Fruit fly (Drosophila melanogaster) whole organism, embryonic: Measurements from ENCODE around the gene Rbfox1.

Experiments used
- Abd-B ChIP-seq: fragments of 200-800 bp; sonication (Bioruptor generic); optimal IDR thresholded peaks from 2 replicates; lab custom pipeline; 2018; ENCODE audit warnings: missing biosample characterization, mild to moderate bottlenecking, missing genetic modification characterization, moderate library complexity
- Atf-2 ChIP-seq: fragments of 200-800 bp; sonication (Bioruptor generic); optimal IDR thresholded peaks from 2 replicates; lab custom pipeline; 2016; ENCODE audit warnings: missing biosample characterization, missing genetic modification characterization
- Atf3 ChIP-seq: fragments of 200-800 bp; sonication (Bioruptor generic); optimal IDR thresholded peaks from 3 replicates; lab custom pipeline; 2016; ENCODE audit warnings: missing biosample characterization, missing genetic modification characterization
- Bgb ChIP-seq: fragments of 200-800 bp; sonication (Bioruptor generic); IDR thresholded peaks from 2 replicates; pipeline ENCODE4 v1.3.6; 2022; ENCODE audit warnings: missing biosample characterization, missing genetic modification characterization; ENCODE audit not compliant: partially characterized antibody
- Blimp-1 ChIP-seq: fragments of 200-800 bp; sonication (Bioruptor generic); optimal IDR thresholded peaks from 3 replicates; lab custom pipeline; 2018; ENCODE audit warnings: missing biosample characterization, missing genetic modification characterization, mild to moderate bottlenecking, moderate library complexity, missing genetic modification reagents
- CG10321 ChIP-seq: fragments of 200-800 bp; sonication (Bioruptor generic); IDR thresholded peaks from 2 replicates; pipeline ENCODE4 v1.3.6; 2022; ENCODE audit warnings: missing biosample characterization, missing genetic modification characterization
- CG13894 ChIP-seq: fragments of 200-800 bp; sonication (Bioruptor generic); optimal IDR thresholded peaks from 3 replicates; lab custom pipeline; 2018; ENCODE audit warnings: missing biosample characterization, mild to moderate bottlenecking, missing genetic modification characterization, moderate library complexity
- CG14710 ChIP-seq: fragments of 200-800 bp; sonication (Bioruptor generic); optimal IDR thresholded peaks from 3 replicates; lab custom pipeline; 2019; ENCODE audit warnings: missing biosample characterization, mild to moderate bottlenecking, missing genetic modification characterization, moderate library complexity
- CG1603 ChIP-seq: fragments of 200-800 bp; sonication (Bioruptor generic); optimal IDR thresholded peaks from 2 replicates; lab custom pipeline; 2019; ENCODE audit warnings: missing biosample characterization, mild to moderate bottlenecking, missing genetic modification characterization, moderate library complexity
- CG1647 ChIP-seq: fragments of 200-800 bp; sonication (Bioruptor generic); optimal IDR thresholded peaks from 3 replicates; lab custom pipeline; 2016; ENCODE audit warnings: missing biosample characterization, missing genetic modification characterization
- CG16815 ChIP-seq: fragments of 200-800 bp; sonication (Bioruptor generic); optimal IDR thresholded peaks from 3 replicates; lab custom pipeline; 2017; ENCODE audit warnings: missing biosample characterization, mild to moderate bottlenecking, missing genetic modification characterization
- CG17359 ChIP-seq: fragments of 200-800 bp; sonication (Bioruptor generic); optimal IDR thresholded peaks from 3 replicates; lab custom pipeline; 2018; ENCODE audit warnings: missing biosample characterization, mild to moderate bottlenecking, missing genetic modification characterization, moderate library complexity
- CG18262 ChIP-seq: fragments of 200-800 bp; optimal IDR thresholded peaks from 3 replicates; lab custom pipeline; 2019; ENCODE audit warnings: missing biosample characterization, mild to moderate bottlenecking, missing genetic modification characterization, moderate library complexity
- CG2712 ChIP-seq: fragments of 200-800 bp; optimal IDR thresholded peaks from 3 replicates; lab custom pipeline; 2019; ENCODE audit warnings: missing biosample characterization, mild to moderate bottlenecking, missing genetic modification characterization, moderate library complexity
- CG32772 ChIP-seq: fragments of 200-800 bp; sonication (Bioruptor generic); IDR thresholded peaks from 2 replicates; pipeline ENCODE4 v1.3.6; 2022; ENCODE audit warnings: missing biosample characterization, missing genetic modification characterization
- CG5953 ChIP-seq: fragments of 200-800 bp; sonication (Bioruptor generic); IDR thresholded peaks from 2 replicates; pipeline ENCODE4 v1.3.6; 2022; ENCODE audit warnings: missing biosample characterization, missing genetic modification characterization
- CG7786 ChIP-seq: fragments of 200-800 bp; sonication (Bioruptor generic); optimal IDR thresholded peaks from 2 replicates; lab custom pipeline; 2016; ENCODE audit warnings: missing biosample characterization, missing genetic modification characterization
- CG7839 ChIP-seq: fragments of 200-800 bp; sonication (Bioruptor generic); optimal IDR thresholded peaks from 3 replicates; lab custom pipeline; 2018; ENCODE audit warnings: missing biosample characterization, mild to moderate bottlenecking, missing genetic modification characterization, moderate library complexity
- CG9609 ChIP-seq: fragments of 200-800 bp; sonication (Bioruptor generic); optimal IDR thresholded peaks from 3 replicates; lab custom pipeline; 2016; ENCODE audit warnings: missing biosample characterization, missing genetic modification characterization
- E2f1 ChIP-seq: fragments of 200-800 bp; sonication (Bioruptor generic); IDR thresholded peaks from 2 replicates; pipeline ENCODE4 v1.3.6; 2022; ENCODE audit warnings: missing biosample characterization, missing genetic modification characterization
- Eip74EF ChIP-seq, 2 experiments: fragments of 200-800 bp in 1 of 2; fragments of >200 bp in 1 of 2; sonication (Bioruptor generic) in 1 of 2; optimal IDR thresholded peaks; 2 replicates each; lab custom pipeline; 2017 to 2019; ENCODE audit warnings: missing biosample characterization in 2 of 2, missing genetic modification characterization in 2 of 2, mild to moderate bottlenecking in 1 of 2, moderate library complexity in 1 of 2
- HHEX ChIP-seq: fragments of 200-800 bp; sonication (Bioruptor generic); optimal IDR thresholded peaks from 3 replicates; lab custom pipeline; 2017; ENCODE audit warnings: missing biosample characterization, mild to moderate bottlenecking, missing genetic modification characterization, missing genetic modification reagents
- HLH3B ChIP-seq: fragments of 200-800 bp; sonication (Bioruptor generic); IDR thresholded peaks from 2 replicates; pipeline ENCODE4 v1.3.6; 2022; ENCODE audit warnings: missing biosample characterization, missing genetic modification characterization
- Hr3 ChIP-seq: fragments of 200-800 bp; sonication (Bioruptor generic); optimal IDR thresholded peaks from 3 replicates; lab custom pipeline; 2016; ENCODE audit warnings: missing biosample characterization, missing genetic modification characterization
- Hr51 ChIP-seq, 2 experiments: fragments of 200-800 bp; sonication (Bioruptor generic); optimal IDR thresholded peaks; 2 replicates in 1 of 2; 3 replicates in 1 of 2; lab custom pipeline; 2016 to 2018; ENCODE audit warnings: missing biosample characterization in 2 of 2, missing genetic modification characterization in 2 of 2, mild to moderate bottlenecking in 1 of 2, moderate library complexity in 1 of 2
- NC2β ChIP-seq: fragments of 200-800 bp; sonication (Bioruptor generic); optimal IDR thresholded peaks from 2 replicates; lab custom pipeline; 2016; ENCODE audit warnings: missing biosample characterization, missing genetic modification characterization
- Nf-YB ChIP-seq: fragments of 200-800 bp; sonication (Bioruptor generic); optimal IDR thresholded peaks from 3 replicates; lab custom pipeline; 2019; ENCODE audit warnings: missing biosample characterization, mild to moderate bottlenecking, missing genetic modification characterization, moderate library complexity
- Oli ChIP-seq: fragments of 200-800 bp; sonication (Bioruptor generic); optimal IDR thresholded peaks from 2 replicates; lab custom pipeline; 2018; ENCODE audit warnings: missing biosample characterization, mild to moderate bottlenecking, missing genetic modification characterization, moderate library complexity
- Ssrp ChIP-seq: fragments of 200-800 bp; sonication (Bioruptor generic); optimal IDR thresholded peaks from 2 replicates; lab custom pipeline; 2018; ENCODE audit warnings: missing biosample characterization, mild to moderate bottlenecking, missing genetic modification characterization, moderate library complexity
- Vsx1 ChIP-seq: fragments of 200-800 bp; sonication (Bioruptor generic); optimal IDR thresholded peaks from 2 replicates; lab custom pipeline; 2017; ENCODE audit warnings: missing biosample characterization, mild to moderate bottlenecking, missing genetic modification characterization, missing genetic modification reagents
- ab ChIP-seq: fragments of 200-800 bp; sonication (Bioruptor generic); optimal IDR thresholded peaks from 2 replicates; lab custom pipeline; 2016; ENCODE audit warnings: missing biosample characterization, missing genetic modification characterization
- az2 ChIP-seq: fragments of 200-800 bp; sonication (Bioruptor generic); optimal IDR thresholded peaks from 3 replicates; lab custom pipeline; 2016; ENCODE audit warnings: missing biosample characterization, missing genetic modification characterization
- cwo ChIP-seq: fragments of 200-800 bp; sonication (Bioruptor generic); optimal IDR thresholded peaks from 3 replicates; lab custom pipeline; 2017; ENCODE audit warnings: missing biosample characterization, missing genetic modification characterization, mild to moderate bottlenecking, moderate library complexity, missing genetic modification reagents
- dmrt99B ChIP-seq: fragments of 200-800 bp; sonication (Bioruptor generic); optimal IDR thresholded peaks from 2 replicates; lab custom pipeline; 2018; ENCODE audit warnings: missing biosample characterization, mild to moderate bottlenecking, missing genetic modification characterization, moderate library complexity
- eve ChIP-seq, 2 experiments: fragments of >200 bp; optimal IDR thresholded peaks; 2 replicates each; lab custom pipeline; 2017; ENCODE audit warnings: missing biosample characterization in 2 of 2, missing genetic modification characterization in 2 of 2
- fd64A ChIP-seq: fragments of 200-800 bp; sonication (Bioruptor generic); optimal IDR thresholded peaks from 3 replicates; lab custom pipeline; 2018; ENCODE audit warnings: missing biosample characterization, mild to moderate bottlenecking, missing genetic modification characterization
- fu2 ChIP-seq: fragments of 200-800 bp; sonication (Bioruptor generic); optimal IDR thresholded peaks from 2 replicates; lab custom pipeline; 2016; ENCODE audit warnings: missing biosample characterization, missing genetic modification characterization
- insv ChIP-seq, 2 experiments: fragments of 200-800 bp; sonication (Bioruptor generic); optimal IDR thresholded peaks; 3 replicates each; lab custom pipeline; 2016 to 2018; ENCODE audit warnings: missing biosample characterization in 2 of 2, missing genetic modification characterization in 2 of 2
- kah ChIP-seq: fragments of 200-800 bp; sonication (Bioruptor generic); optimal IDR thresholded peaks from 2 replicates; lab custom pipeline; 2018; ENCODE audit warnings: missing biosample characterization, mild to moderate bottlenecking, missing genetic modification characterization
- lab ChIP-seq: fragments of 200-800 bp; sonication (Bioruptor generic); optimal IDR thresholded peaks from 3 replicates; lab custom pipeline; 2017; ENCODE audit warnings: missing biosample characterization, missing genetic modification characterization, mild to moderate bottlenecking, moderate library complexity, missing genetic modification reagents
- lmd ChIP-seq: fragments of 200-800 bp; sonication (Bioruptor generic); IDR thresholded peaks from 2 replicates; pipeline ENCODE4 v1.3.6; 2022; ENCODE audit warnings: missing biosample characterization, missing genetic modification characterization
- maf-S ChIP-seq: fragments of 200-800 bp; sonication (Bioruptor generic); optimal IDR thresholded peaks from 2 replicates; lab custom pipeline; 2016; ENCODE audit warnings: missing biosample characterization, missing genetic modification characterization
- phol ChIP-seq: fragments of 200-800 bp; sonication (Bioruptor generic); optimal IDR thresholded peaks from 3 replicates; lab custom pipeline; 2018; ENCODE audit warnings: missing biosample characterization, mild to moderate bottlenecking, missing genetic modification characterization, moderate library complexity
- psq ChIP-seq: fragments of 200-800 bp; sonication (Bioruptor generic); optimal IDR thresholded peaks from 2 replicates; lab custom pipeline; 2017; ENCODE audit warnings: missing biosample characterization, missing genetic modification characterization
- pum ChIP-seq: fragments of 200-800 bp; sonication (Bioruptor generic); optimal IDR thresholded peaks from 2 replicates; lab custom pipeline; 2016; ENCODE audit warnings: missing biosample characterization, missing genetic modification characterization
- shn ChIP-seq: fragments of 200-800 bp; sonication (Bioruptor generic); optimal IDR thresholded peaks from 3 replicates; lab custom pipeline; 2016; ENCODE audit warnings: missing biosample characterization, missing genetic modification characterization
- slp2 ChIP-seq: fragments of 200-800 bp; sonication (Bioruptor generic); optimal IDR thresholded peaks from 2 replicates; lab custom pipeline; 2016; ENCODE audit warnings: missing biosample characterization, missing genetic modification characterization
- tll ChIP-seq, 2 experiments: fragments of 200-800 bp in 1 of 2; fragments of >200 bp in 1 of 2; sonication (Bioruptor generic) in 1 of 2; optimal IDR thresholded peaks; 2 replicates each; lab custom pipeline; 2017 to 2019; ENCODE audit warnings: missing biosample characterization in 2 of 2, missing genetic modification characterization in 2 of 2, mild to moderate bottlenecking in 1 of 2, moderate library complexity in 1 of 2
- usp ChIP-seq: fragments of >200 bp; optimal IDR thresholded peaks from 2 replicates; lab custom pipeline; 2017; ENCODE audit warnings: missing biosample characterization, missing genetic modification characterization
- wor ChIP-seq: fragments of 200-800 bp; sonication (Bioruptor generic); IDR thresholded peaks from 2 replicates; pipeline ENCODE4 v1.3.6; 2022; ENCODE audit warnings: missing biosample characterization, missing genetic modification characterization

Gene Rbfox1

dm6 chr3L:10536297-10536696, 55.1 kb downstream of the Rbfox1 start (continued):
- TF ChIP-seq pum (GFP tag; lab: Kevin White, UChicago) (no peak), Hr3 (peak; percentile 37), psq (GFP tag; lab: Kevin White, UChicago) (no peak), insv (GFP tag; optimal IDR thresholded peaks at IDR 0.05; lab: Kevin White, UChicago) (no peak), tll (GFP tag; optimal IDR thresholded peaks at IDR 0.05; lab: Kevin White, UChicago) (no peak), Atf3 (GFP tag; lab: Kevin White, UChicago) (no peak), E2f1 (GFP tag; lab: Robert Waterston, UW) (peak; percentile 16; the same call in 1 of the 2 replicates), CG17359 (tag; lab: Kevin White, UChicago) (peak; percentile 15), CG18262 (peak; percentile 67), Nf-YB (GFP tag; lab: Kevin White, UChicago) (peak; percentile 0), CG1647 (GFP tag; lab: Kevin White, UChicago) (no peak), CG1603 (tag; lab: Kevin White, UChicago) (no peak), fd64A (GFP tag; lab: Kevin White, UChicago) (no peak), CG5953 (GFP tag; lab: Robert Waterston, UW) (no peak), Atf-2 (GFP tag; lab: Kevin White, UChicago) (no peak), Vsx1 (no peak), slp2 (GFP tag; lab: Kevin White, UChicago) (no peak), HLH3B (GFP tag; lab: Robert Waterston, UW) (0 out of 2 replicates have a peak, but pooled peaks have one; percentile 26), NC2β (GFP tag; lab: Kevin White, UChicago) (no peak), Eip74EF (GFP tag; optimal IDR thresholded peaks at IDR 0.05; lab: Kevin White, UChicago) (peak in 1 of 2 experiments; percentile 0), dmrt99B (tag; lab: Kevin White, UChicago) (peak; percentile 62), CG10321 (GFP tag; lab: Robert Waterston, UW) (no peak), fu2 (GFP tag; lab: Kevin White, UChicago) (no peak), lmd (no peak), CG32772 (GFP tag; lab: Robert Waterston, UW) (no peak; the same call in 1 of the 2 replicates), ab (GFP tag; lab: Kevin White, UChicago) (no peak), usp (GFP tag; lab: Kevin White, UChicago) (no peak), CG2712 (peak; percentile 75), shn (GFP tag; lab: Kevin White, UChicago) (no peak), HHEX (GFP tag; lab: Kevin White, UChicago) (no peak), Blimp-1 (GFP tag; lab: Kevin White, UChicago) (peak; percentile 24), Ssrp (peak; percentile 36), cwo (GFP tag; lab: Kevin White, UChicago) (no peak), CG9609 (no peak), kah (GFP tag; lab: Kevin White, UChicago) (no peak), lab (GFP tag; lab: Kevin White, UChicago) (no peak), CG7786 (no peak), CG14710 (tag; lab: Kevin White, UChicago) (peak; percentile 6), wor (GFP tag; lab: Robert Waterston, UW) (no peak), Bgb (GFP tag; lab: Robert Waterston, UW) (no peak), CG13894 (no peak), az2 (GFP tag; lab: Kevin White, UChicago) (peak; percentile 3), CG16815 (no peak), Hr51 (GFP tag; optimal IDR thresholded peaks at IDR 0.05; lab: Kevin White, UChicago) (peak in 1 of 2 experiments; percentile 55), CG7839 (tag; lab: Kevin White, UChicago) (peak; percentile 41), Abd-B (GFP tag; lab: Kevin White, UChicago) (peak; percentile 46), Oli (tag; lab: Kevin White, UChicago) (peak; percentile 47), phol (peak; percentile 48), eve (GFP tag; optimal IDR thresholded peaks at IDR 0.05; lab: Kevin White, UChicago) (no peak), maf-S (GFP tag; lab: Kevin White, UChicago) (no peak)
